Fruit fly (Drosophila melanogaster): ENCODE results near the gene Gdh.

- no peak for TF ChIP-seq CG7101 (tag; optimal IDR thresholded peaks at IDR 0.05)
- TF ChIP-seq toe (GFP tag; optimal IDR thresholded peaks at IDR 0.05) = no peak
- TF ChIP-seq tj (GFP tag; optimal IDR thresholded peaks at IDR 0.05) = no peak
- no peak for TF ChIP-seq bab1 (GFP tag; optimal IDR thresholded peaks at IDR 0.05)
- TF ChIP-seq CG5204 (GFP tag; optimal IDR thresholded peaks at IDR 0.05) = no peak
- no peak for TF ChIP-seq CG11617 (GFP tag; optimal IDR thresholded peaks at IDR 0.05)
- TF ChIP-seq CG33017 (tag; optimal IDR thresholded peaks at IDR 0.05) = no peak
Measured at dm6 chr3R:23948324-23948465, 5.3 kb upstream of the Gdh start, which contains the start of gene CG12268.
